Worm (Caenorhabditis elegans) whole organism, young adult: ENCODE data around the gene F46C5.10.

Experiments used
- B0019.2 ChIP-seq: fragments of 200-800 bp; sonication (Bioruptor generic); conservative IDR thresholded peaks from 2 replicates; pipeline ENCODE4 v1.3.6; 2022; ENCODE audit warnings: missing genetic modification reagents, missing genetic modification characterization, missing compliant biosample characterization
- B0261.1 ChIP-seq: sonication (generic microtip); optimal IDR thresholded peaks from 2 replicates; lab custom pipeline; 2016; ENCODE audit warnings: mild to moderate bottlenecking, missing genetic modification characterization, moderate library complexity, missing compliant biosample characterization
- C17E4.6 ChIP-seq: fragments of 200-800 bp; sonication (Bioruptor generic); IDR thresholded peaks from 2 replicates; pipeline ENCODE4 v1.3.6; 2022; ENCODE audit warnings: missing genetic modification reagents, missing genetic modification characterization, missing compliant biosample characterization
- F22D6.2 ChIP-seq: sonication (generic microtip); optimal IDR thresholded peaks from 2 replicates; lab custom pipeline; 2016; ENCODE audit warnings: mild to moderate bottlenecking, missing genetic modification characterization, missing compliant biosample characterization
- F37B4.10 ChIP-seq: fragments of 200-800 bp; sonication (Bioruptor generic); IDR thresholded peaks from 2 replicates; pipeline ENCODE4 v1.3.6; 2022; ENCODE audit warnings: missing genetic modification characterization, missing compliant biosample characterization
- T07F8.4 ChIP-seq: sonication (generic microtip); optimal IDR thresholded peaks from 2 replicates; lab custom pipeline; 2016; ENCODE audit warnings: mild to moderate bottlenecking, missing genetic modification characterization, moderate library complexity, missing compliant biosample characterization
- ZK185.1 ChIP-seq: sonication (generic microtip); optimal IDR thresholded peaks from 2 replicates; lab custom pipeline; 2016; ENCODE audit warnings: mild to moderate bottlenecking, missing genetic modification characterization, missing compliant biosample characterization; ENCODE audit not compliant: poor library complexity, severe bottlenecking
- atf-7 ChIP-seq: sonication (generic microtip); optimal IDR thresholded peaks from 2 replicates; lab custom pipeline; 2017; ENCODE audit warnings: mild to moderate bottlenecking, missing genetic modification characterization, missing compliant biosample characterization
- ccch-3 ChIP-seq: fragments of 200-800 bp; sonication (Bioruptor generic); optimal IDR thresholded peaks from 2 replicates; lab custom pipeline; 2018; ENCODE audit warnings: mild to moderate bottlenecking, missing genetic modification characterization, missing compliant biosample characterization
- ceh-100 ChIP-seq: fragments of 200-800 bp; sonication (Bioruptor generic); IDR thresholded peaks from 2 replicates; pipeline ENCODE4 v1.3.6; 2022; ENCODE audit warnings: missing genetic modification reagents, missing genetic modification characterization, missing compliant biosample characterization
- ceh-27 ChIP-seq: fragments of 200-800 bp; sonication (Bioruptor generic); optimal IDR thresholded peaks from 2 replicates; lab custom pipeline; 2018; ENCODE audit warnings: mild to moderate bottlenecking, missing genetic modification characterization, moderate library complexity, missing compliant biosample characterization
- ceh-79 ChIP-seq: sonication (generic microtip); optimal IDR thresholded peaks from 2 replicates; lab custom pipeline; 2017; ENCODE audit warnings: mild to moderate bottlenecking, missing genetic modification characterization, missing compliant biosample characterization
- die-1 ChIP-seq: sonication (generic microtip); optimal IDR thresholded peaks from 2 replicates; lab custom pipeline; 2016; ENCODE audit warnings: missing genotype, mild to moderate bottlenecking, missing genetic modification characterization, missing compliant biosample characterization
- dpff-1 ChIP-seq: sonication (generic microtip); optimal IDR thresholded peaks from 2 replicates; lab custom pipeline; 2017; ENCODE audit warnings: mild to moderate bottlenecking, missing genetic modification characterization, missing compliant biosample characterization
- egl-44 ChIP-seq: fragments of 200-800 bp; sonication (Bioruptor generic); IDR thresholded peaks from 2 replicates; pipeline ENCODE4 v1.3.6; 2022; ENCODE audit warnings: missing genetic modification reagents, missing genetic modification characterization, missing compliant biosample characterization
- egrh-3 ChIP-seq: fragments of 200-800 bp; sonication (Bioruptor generic); IDR thresholded peaks from 2 replicates; pipeline ENCODE4 v1.3.6; 2022; ENCODE audit warnings: missing genetic modification reagents, missing genetic modification characterization, missing compliant biosample characterization
- ets-4 ChIP-seq: fragments of 200-800 bp; sonication (Bioruptor generic); optimal IDR thresholded peaks from 2 replicates; lab custom pipeline; 2018; ENCODE audit warnings: mild to moderate bottlenecking, missing genetic modification characterization, missing compliant biosample characterization
- fkh-3 ChIP-seq: sonication (generic microtip); optimal IDR thresholded peaks from 2 replicates; lab custom pipeline; 2016; ENCODE audit warnings: mild to moderate bottlenecking, missing genetic modification characterization, missing compliant biosample characterization
- hlh-26 ChIP-seq: fragments of 200-800 bp; sonication (Bioruptor generic); conservative IDR thresholded peaks from 2 replicates; pipeline ENCODE4 v1.3.6; 2022; ENCODE audit warnings: missing genetic modification reagents, missing genetic modification characterization, missing compliant biosample characterization
- hmg-20 ChIP-seq: fragments of 200-800 bp; sonication (Bioruptor generic); IDR thresholded peaks from 2 replicates; pipeline ENCODE4 v1.3.6; 2022; ENCODE audit warnings: missing genetic modification reagents, missing genetic modification characterization, missing compliant biosample characterization
- hsf-1 ChIP-seq: fragments of 200-800 bp; sonication (Bioruptor generic); IDR thresholded peaks from 2 replicates; pipeline ENCODE4 v1.3.6; 2022; ENCODE audit warnings: missing genetic modification reagents, missing genetic modification characterization, missing compliant biosample characterization
- let-526 ChIP-seq: fragments of 200-800 bp; sonication (Bioruptor generic); IDR thresholded peaks from 2 replicates; pipeline ENCODE4 v1.3.6; 2022; ENCODE audit warnings: missing genetic modification reagents, missing genetic modification characterization, missing compliant biosample characterization
- lin-35 ChIP-seq, 3 experiments: fragments of 150-350 bp in 2 of 3; sonication (generic microtip) in 1 of 3; optimal IDR thresholded peaks; 2 replicates each; lab custom pipeline; 2014 to 2018; ENCODE audit warnings: missing biosample characterization in 3 of 3, missing genetic modification characterization in 3 of 3, missing genetic modification reagents in 3 of 3
- lin-40 ChIP-seq: sonication (generic microtip); optimal IDR thresholded peaks from 2 replicates; lab custom pipeline; 2016; ENCODE audit warnings: missing genetic modification characterization, mild to moderate bottlenecking, missing compliant biosample characterization, missing genotype, missing genetic modification reagents
- mes-4 ChIP-seq: sonication (generic microtip); optimal IDR thresholded peaks from 2 replicates; lab custom pipeline; 2016; ENCODE audit warnings: missing genotype, missing genetic modification characterization, missing compliant biosample characterization
- nhr-120 ChIP-seq: fragments of 200-800 bp; sonication (Bioruptor generic); IDR thresholded peaks from 2 replicates; pipeline ENCODE4 v1.3.6; 2022; ENCODE audit warnings: missing genetic modification characterization, missing compliant biosample characterization
- nhr-179 ChIP-seq: sonication (generic microtip); optimal IDR thresholded peaks from 2 replicates; lab custom pipeline; 2016; ENCODE audit warnings: mild to moderate bottlenecking, missing genetic modification characterization, missing compliant biosample characterization
- nhr-27 ChIP-seq: fragments of 200-800 bp; sonication (Bioruptor generic); optimal IDR thresholded peaks from 2 replicates; lab custom pipeline; 2018; ENCODE audit warnings: mild to moderate bottlenecking, missing genetic modification characterization, moderate library complexity, missing compliant biosample characterization
- nhr-90 ChIP-seq: sonication (generic microtip); optimal IDR thresholded peaks from 2 replicates; lab custom pipeline; 2016; ENCODE audit warnings: missing genotype, mild to moderate bottlenecking, missing genetic modification characterization, missing compliant biosample characterization
- pbrm-1 ChIP-seq: fragments of 200-800 bp; sonication (Bioruptor generic); IDR thresholded peaks from 2 replicates; pipeline ENCODE4 v1.3.6; 2022; ENCODE audit warnings: missing genetic modification reagents, missing genetic modification characterization, missing compliant biosample characterization
- pha-4 ChIP-seq: fragments of 150-350 bp; sonication (generic microtip); optimal IDR thresholded peaks from 2 replicates; lab custom pipeline; 2014; ENCODE audit warnings: missing biosample characterization, missing genetic modification reagents, missing genetic modification characterization
- rec-8 ChIP-seq, 2 experiments: sonication (generic microtip); optimal IDR thresholded peaks; 2 replicates each; lab custom pipeline; 2016; ENCODE audit warnings: mild to moderate bottlenecking in 2 of 2, missing genetic modification characterization in 2 of 2, missing genetic modification reagents in 2 of 2, missing genotype in 2 of 2, missing biosample characterization in 1 of 2, missing compliant biosample characterization in 1 of 2, moderate library complexity in 1 of 2
- repo-1 ChIP-seq: sonication (generic microtip); optimal IDR thresholded peaks from 2 replicates; lab custom pipeline; 2017; ENCODE audit warnings: mild to moderate bottlenecking, missing genetic modification characterization, missing compliant biosample characterization
- snpc-1.1 ChIP-seq: sonication (generic microtip); optimal IDR thresholded peaks from 2 replicates; lab custom pipeline; 2017; ENCODE audit warnings: missing genetic modification characterization, mild to moderate bottlenecking, missing compliant biosample characterization, antibody characterized with exemption, moderate library complexity, missing genotype, missing genetic modification reagents; ENCODE audit not compliant: insufficient read depth
- snpc-3.4 ChIP-seq: sonication (generic microtip); optimal IDR thresholded peaks from 2 replicates; lab custom pipeline; 2017; ENCODE audit warnings: missing genetic modification characterization, mild to moderate bottlenecking, missing compliant biosample characterization, antibody characterized with exemption, moderate library complexity, missing genotype, missing genetic modification reagents
- sptf-2 ChIP-seq: fragments of 200-800 bp; sonication (Bioruptor generic); optimal IDR thresholded peaks from 2 replicates; lab custom pipeline; 2018; ENCODE audit warnings: mild to moderate bottlenecking, missing genetic modification characterization, missing compliant biosample characterization
- tbp1 ChIP-seq: fragments of 200-800 bp; sonication (Bioruptor generic); optimal IDR thresholded peaks from 2 replicates; lab custom pipeline; 2018; ENCODE audit warnings: mild to moderate bottlenecking, missing genetic modification characterization, missing compliant biosample characterization
- tlf-1 ChIP-seq: fragments of 200-800 bp; sonication (Bioruptor generic); optimal IDR thresholded peaks from 2 replicates; lab custom pipeline; 2018; ENCODE audit warnings: mild to moderate bottlenecking, missing genetic modification characterization, missing compliant biosample characterization
- zim-3 ChIP-seq: sonication (generic microtip); optimal IDR thresholded peaks from 2 replicates; lab custom pipeline; 2017; ENCODE audit warnings: mild to moderate bottlenecking, missing genetic modification characterization, moderate library complexity, missing compliant biosample characterization

Gene F46C5.10

DNA sequence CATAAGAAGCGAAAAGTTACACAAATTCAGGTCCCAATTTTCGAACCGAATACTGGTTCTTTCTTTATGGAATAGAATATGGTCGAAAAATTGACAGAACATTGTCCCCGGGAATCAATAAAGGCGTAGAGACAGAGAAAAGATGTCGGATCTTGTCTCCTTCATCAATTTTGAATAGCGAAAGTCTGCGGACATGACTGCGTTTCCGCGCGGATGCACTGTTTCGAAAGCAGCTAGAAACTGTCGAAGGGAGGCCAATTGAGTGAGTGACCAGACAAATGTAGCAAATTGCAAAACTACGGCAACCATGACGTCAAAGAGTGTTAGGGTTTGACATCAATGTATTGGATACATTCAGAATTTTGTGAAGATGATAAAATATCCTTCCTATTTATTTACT, 37.7 kb upstream of the F46C5.10 start:
- TF ChIP-seq ZK185.1 (tag; lab: Kevin White, UChicago) (no peak), lin-40 (no peak), ccch-3 (GFP tag; lab: Kevin White, UChicago) (no peak), ceh-100 (GFP tag; lab: Robert Waterston, UW) (no peak), nhr-27 (tag; lab: Kevin White, UChicago) (no peak), egl-44 (GFP tag; lab: Robert Waterston, UW) (no peak), pbrm-1 (GFP tag; lab: Robert Waterston, UW) (no peak), C17E4.6 (no peak), B0261.1 (tag; lab: Kevin White, UChicago) (no peak), let-526 (GFP tag; lab: Robert Waterston, UW) (no peak), sptf-2 (GFP tag; lab: Kevin White, UChicago) (no peak), lin-35 (GFP tag; optimal IDR thresholded peaks at IDR 0.05; lab: Kevin White, UChicago) (no peak), nhr-120 (GFP tag; lab: Robert Waterston, UW) (no peak), pha-4 (no peak), nhr-90 (tag; lab: Kevin White, UChicago) (no peak), zim-3 (tag; lab: Kevin White, UChicago) (no peak), ceh-27 (GFP tag; lab: Kevin White, UChicago) (no peak)

ce11 chrII:8854874-8855273, 36.0 kb upstream of the F46C5.10 start:
- TF ChIP-seq egrh-3 (GFP tag; lab: Robert Waterston, UW): no peak
- TF ChIP-seq mes-4 (tag; lab: Kevin White, UChicago): no peak
- no peak for TF ChIP-seq fkh-3
- TF ChIP-seq nhr-179 (tag; lab: Kevin White, UChicago): no peak
- no peak for TF ChIP-seq ceh-79 (tag; lab: Kevin White, UChicago)
- TF ChIP-seq T07F8.4 (tag; lab: Kevin White, UChicago): no peak
- no peak for TF ChIP-seq ets-4 (GFP tag; lab: Kevin White, UChicago)
- TF ChIP-seq die-1 (tag; lab: Kevin White, UChicago): no peak
- TF ChIP-seq F22D6.2 (tag; lab: Kevin White, UChicago): no peak
- TF ChIP-seq hsf-1 (GFP tag; lab: Robert Waterston, UW): no peak
- TF ChIP-seq dpff-1: no peak
- TF ChIP-seq snpc-1.1 (tag; lab: Kevin White, UChicago): no peak
- no peak for TF ChIP-seq B0019.2
- no peak for TF ChIP-seq repo-1 (tag; lab: Kevin White, UChicago)
- TF ChIP-seq rec-8 (tag; optimal IDR thresholded peaks at IDR 0.05; lab: Kevin White, UChicago): no peak
- no peak for TF ChIP-seq atf-7 (tag; lab: Kevin White, UChicago)
- no peak for TF ChIP-seq tlf-1
- TF ChIP-seq, all 124 proteins: peak for 0

DNA sequence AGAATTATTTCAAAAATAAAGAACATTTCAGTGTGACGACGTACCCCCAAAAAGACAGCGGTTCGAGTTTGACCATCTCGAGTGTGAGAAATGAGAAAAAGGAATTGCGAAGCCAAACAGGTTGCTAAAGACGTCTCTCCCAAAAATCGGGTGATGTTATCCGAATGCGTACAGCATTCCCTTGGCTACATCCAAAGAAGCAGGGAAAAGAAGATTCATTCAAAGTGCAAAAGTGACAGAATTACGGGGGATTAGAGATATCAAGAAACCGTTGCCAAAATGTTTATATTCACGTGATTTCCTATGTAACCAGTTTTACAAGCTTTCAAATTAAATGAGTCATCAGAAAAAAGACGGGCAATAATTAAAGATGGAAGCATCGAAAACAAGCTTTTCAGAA, 35.1 kb upstream of the F46C5.10 start:
- TF ChIP-seq nhr-120 (GFP tag; lab: Robert Waterston, UW) (no peak), snpc-3.4 (no peak), hlh-26 (no peak), atf-7 (tag; lab: Kevin White, UChicago) (no peak), hmg-20 (no peak), pha-4 (no peak), tbp1 (GFP tag; lab: Kevin White, UChicago) (no peak), nhr-179 (tag; lab: Kevin White, UChicago) (no peak), repo-1 (tag; lab: Kevin White, UChicago) (no peak), F37B4.10 (GFP tag; lab: Robert Waterston, UW) (no peak)
